Worm (Caenorhabditis elegans) whole organism, late embryonic: ENCODE data around the gene ced-9.

Experiments used
- C38D4.7 ChIP-seq: fragments of 200-800 bp; sonication (Bioruptor generic); optimal IDR thresholded peaks from 2 replicates; lab custom pipeline; 2018; ENCODE audit warnings: mild to moderate bottlenecking, missing genetic modification characterization, moderate library complexity, missing compliant biosample characterization
- K02D7.2 ChIP-seq: sonication (generic microtip); optimal IDR thresholded peaks from 2 replicates; lab custom pipeline; 2017; ENCODE audit warnings: mild to moderate bottlenecking, missing genetic modification characterization, missing compliant biosample characterization
- T23F11.4 ChIP-seq: fragments of 200-800 bp; sonication (Bioruptor generic); optimal IDR thresholded peaks from 2 replicates; lab custom pipeline; 2018; ENCODE audit warnings: mild to moderate bottlenecking, missing genetic modification characterization, missing compliant biosample characterization
- Y22D7AL.16 ChIP-seq: sonication (generic microtip); optimal IDR thresholded peaks from 2 replicates; lab custom pipeline; 2016; ENCODE audit warnings: missing genetic modification characterization, missing compliant biosample characterization
- ahr-1 ChIP-seq: sonication (generic microtip); optimal IDR thresholded peaks from 2 replicates; lab custom pipeline; 2016; ENCODE audit warnings: missing genetic modification characterization, missing compliant biosample characterization
- ama-1 ChIP-seq: fragments of 150-350 bp; optimal IDR thresholded peaks from 2 replicates; lab custom pipeline; 2014
- ceh-18 ChIP-seq: sonication (generic microtip); optimal IDR thresholded peaks from 2 replicates; lab custom pipeline; 2016; ENCODE audit warnings: missing genetic modification characterization, missing compliant biosample characterization
- ceh-2 ChIP-seq: sonication (generic microtip); optimal IDR thresholded peaks from 2 replicates; lab custom pipeline; 2016; ENCODE audit warnings: missing genotype, missing genetic modification characterization, missing compliant biosample characterization
- ceh-22 ChIP-seq: sonication (generic microtip); optimal IDR thresholded peaks from 2 replicates; lab custom pipeline; 2017; ENCODE audit warnings: missing biosample characterization, missing genetic modification characterization
- ceh-24 ChIP-seq: sonication (generic microtip); optimal IDR thresholded peaks from 2 replicates; lab custom pipeline; 2016; ENCODE audit warnings: mild to moderate bottlenecking, missing genetic modification characterization, missing compliant biosample characterization
- ceh-30 ChIP-seq: fragments of 150-350 bp; optimal IDR thresholded peaks from 2 replicates; lab custom pipeline; 2014; ENCODE audit warnings: missing biosample characterization, missing genetic modification characterization
- ceh-31 ChIP-seq: sonication (generic microtip); optimal IDR thresholded peaks from 2 replicates; lab custom pipeline; 2016; ENCODE audit warnings: missing genetic modification characterization, missing compliant biosample characterization
- ceh-45 ChIP-seq: fragments of 200-800 bp; sonication (Bioruptor generic); IDR thresholded peaks from 2 replicates; pipeline ENCODE4 v1.3.6; 2022; ENCODE audit warnings: missing genetic modification reagents, missing genetic modification characterization, missing compliant biosample characterization
- ceh-48 ChIP-seq: sonication (generic microtip); optimal IDR thresholded peaks from 2 replicates; lab custom pipeline; 2016; ENCODE audit warnings: missing genetic modification characterization, inconsistent platforms, missing compliant biosample characterization
- che-1 ChIP-seq: sonication (generic microtip); optimal IDR thresholded peaks from 2 replicates; lab custom pipeline; 2016; ENCODE audit warnings: mild to moderate bottlenecking, missing genetic modification characterization, missing compliant biosample characterization
- dmd-4 ChIP-seq: sonication (generic microtip); optimal IDR thresholded peaks from 2 replicates; lab custom pipeline; 2016; ENCODE audit warnings: borderline replicate concordance, missing genetic modification characterization, missing compliant biosample characterization
- dve-1 ChIP-seq: sonication (generic microtip); optimal IDR thresholded peaks from 2 replicates; lab custom pipeline; 2017; ENCODE audit warnings: antibody characterized with exemption, mild to moderate bottlenecking, missing genetic modification characterization, missing compliant biosample characterization
- elt-2 ChIP-seq: sonication (generic microtip); optimal IDR thresholded peaks from 2 replicates; lab custom pipeline; 2016; ENCODE audit warnings: missing genetic modification reagents, missing genetic modification characterization, missing compliant biosample characterization
- fax-1 ChIP-seq: sonication (generic microtip); optimal IDR thresholded peaks from 2 replicates; lab custom pipeline; 2016; ENCODE audit warnings: missing genotype, missing genetic modification characterization, missing compliant biosample characterization
- fkh-6 ChIP-seq: sonication (generic microtip); optimal IDR thresholded peaks from 2 replicates; lab custom pipeline; 2016; ENCODE audit warnings: missing genetic modification characterization, missing compliant biosample characterization
- hlh-13 ChIP-seq: fragments of 200-800 bp; sonication (Bioruptor generic); optimal IDR thresholded peaks from 2 replicates; lab custom pipeline; 2018; ENCODE audit warnings: mild to moderate bottlenecking, missing genetic modification characterization, missing compliant biosample characterization
- hlh-15 ChIP-seq: sonication (generic microtip); optimal IDR thresholded peaks from 2 replicates; lab custom pipeline; 2016; ENCODE audit warnings: missing genetic modification characterization, missing compliant biosample characterization
- hlh-6 ChIP-seq: sonication (generic microtip); optimal IDR thresholded peaks from 2 replicates; lab custom pipeline; 2016; ENCODE audit warnings: missing genotype, missing genetic modification characterization, missing compliant biosample characterization
- hlh-8 ChIP-seq: sonication (generic microtip); optimal IDR thresholded peaks from 2 replicates; lab custom pipeline; 2016; ENCODE audit warnings: missing genotype, missing genetic modification characterization, missing compliant biosample characterization
- lim-6 ChIP-seq: sonication (generic microtip); optimal IDR thresholded peaks from 2 replicates; lab custom pipeline; 2016; ENCODE audit warnings: missing genetic modification characterization, missing compliant biosample characterization
- madf-2 ChIP-seq: sonication (generic microtip); optimal IDR thresholded peaks from 2 replicates; lab custom pipeline; 2017; ENCODE audit warnings: missing genetic modification characterization, missing compliant biosample characterization
- mec-3 ChIP-seq: sonication (generic microtip); optimal IDR thresholded peaks from 2 replicates; lab custom pipeline; 2016; ENCODE audit warnings: borderline replicate concordance, missing genetic modification characterization, missing compliant biosample characterization
- nhr-11 ChIP-seq: fragments of 150-350 bp; optimal IDR thresholded peaks from 2 replicates; lab custom pipeline; 2014; ENCODE audit warnings: missing biosample characterization, missing genetic modification characterization
- pat-9 ChIP-seq: fragments of 200-800 bp; sonication (Bioruptor generic); optimal IDR thresholded peaks from 2 replicates; lab custom pipeline; 2018; ENCODE audit warnings: mild to moderate bottlenecking, missing genetic modification characterization, moderate library complexity, missing compliant biosample characterization
- pax-1 ChIP-seq: fragments of 150-350 bp; optimal IDR thresholded peaks from 2 replicates; lab custom pipeline; 2014; ENCODE audit warnings: missing biosample characterization, missing genetic modification characterization
- pha-2 ChIP-seq: sonication (generic microtip); optimal IDR thresholded peaks from 2 replicates; lab custom pipeline; 2017; ENCODE audit warnings: mild to moderate bottlenecking, missing genetic modification characterization, missing compliant biosample characterization
- pros-1 ChIP-seq: fragments of 150-350 bp; optimal IDR thresholded peaks from 2 replicates; lab custom pipeline; 2014; ENCODE audit warnings: missing biosample characterization, missing genetic modification reagents, missing genetic modification characterization
- rnt-1 ChIP-seq: sonication (generic microtip); optimal IDR thresholded peaks from 2 replicates; lab custom pipeline; 2016; ENCODE audit warnings: missing genetic modification characterization, missing compliant biosample characterization
- tbx-7 ChIP-seq: sonication (generic microtip); optimal IDR thresholded peaks from 2 replicates; lab custom pipeline; 2016; ENCODE audit warnings: missing genotype, missing genetic modification characterization, missing compliant biosample characterization
- ttx-3 ChIP-seq: sonication (generic microtip); optimal IDR thresholded peaks from 2 replicates; lab custom pipeline; 2016; ENCODE audit warnings: missing genetic modification reagents, missing genetic modification characterization, missing compliant biosample characterization
- unc-3 ChIP-seq, 2 experiments: fragments of 200-800 bp in 1 of 2; sonication (Bioruptor generic) in 1 of 2; sonication (generic microtip) in 1 of 2; conservative IDR thresholded peaks in 1 of 2; optimal IDR thresholded peaks in 1 of 2; 2 replicates each; pipeline versions ENCODE4 v1.3.6 to Lab custom; 2016 to 2022; ENCODE audit warnings: missing compliant biosample characterization in 2 of 2, missing genetic modification characterization in 2 of 2, missing genetic modification reagents in 1 of 2
- unc-86 ChIP-seq: sonication (generic microtip); optimal IDR thresholded peaks from 2 replicates; lab custom pipeline; 2016; ENCODE audit warnings: missing genetic modification characterization, missing compliant biosample characterization
- zip-5 ChIP-seq: sonication (generic microtip); optimal IDR thresholded peaks from 2 replicates; lab custom pipeline; 2016; ENCODE audit warnings: missing genetic modification characterization, missing compliant biosample characterization

The ced-9 gene

ce11 chrIII:10347049-10347448 is 12.1 kb downstream of the ced-9 start, which contains the start of gene tbx-8:
Gene tbx-8 (plus strand): TSS chrIII:10347349.
- TF ChIP-seq lim-6 (no peak), ceh-48 (tag; lab: Kevin White, UChicago) (no peak), fax-1 (no peak), dmd-4 (tag; lab: Kevin White, UChicago) (no peak), T23F11.4 (no peak), unc-86 (tag; lab: Kevin White, UChicago) (no peak), ama-1 (lab: Kevin White, UChicago) (no peak), madf-2 (tag; lab: Kevin White, UChicago) (no peak), C38D4.7 (GFP tag; lab: Kevin White, UChicago) (no peak), ahr-1 (tag; lab: Kevin White, UChicago) (no peak), nhr-11 (tag; lab: Kevin White, UChicago) (no peak), Y22D7AL.16 (tag; lab: Kevin White, UChicago) (no peak), pax-1 (tag; lab: Kevin White, UChicago) (no peak), pat-9 (no peak)
- TF ChIP-seq, all 69 proteins: peak for 0

- TF ChIP-seq zip-5 (tag; lab: Kevin White, UChicago): no peak
- no peak for TF ChIP-seq madf-2 (tag; lab: Kevin White, UChicago)
- no peak for TF ChIP-seq ceh-2
- no peak for TF ChIP-seq elt-2 (tag; lab: Kevin White, UChicago)
- TF ChIP-seq mec-3: no peak
- TF ChIP-seq hlh-6: no peak
Measured at ce11 chrIII:10351595-10352207, 16.7 kb downstream of the ced-9 start, which contains the start of gene T07C4.3. Gene T07C4.3 (plus strand): TSS chrIII:10352157.

ce11 chrIII:10353423-10353822 is 18.5 kb downstream of the ced-9 start:
- TF ChIP-seq ceh-48 (tag; lab: Kevin White, UChicago): no peak
- no peak for TF ChIP-seq lim-6
- no peak for TF ChIP-seq ceh-2
- TF ChIP-seq ceh-22 (tag; lab: Kevin White, UChicago): no peak
- TF ChIP-seq ceh-18 (tag; lab: Kevin White, UChicago): no peak
- TF ChIP-seq zip-5 (tag; lab: Kevin White, UChicago): no peak
- TF ChIP-seq unc-86 (tag; lab: Kevin White, UChicago): no peak
- TF ChIP-seq ceh-45 (GFP tag; lab: Robert Waterston, UW): no peak
- no peak for TF ChIP-seq C38D4.7 (GFP tag; lab: Kevin White, UChicago)
- no peak for TF ChIP-seq unc-3 (GFP tag; conservative IDR thresholded peaks at IDR 0.05; lab: Robert Waterston, UW)
- no peak for TF ChIP-seq unc-3 (tag; optimal IDR thresholded peaks at IDR 0.05; lab: Kevin White, UChicago)
- no peak for TF ChIP-seq T23F11.4
- no peak for TF ChIP-seq ahr-1 (tag; lab: Kevin White, UChicago)

- TF ChIP-seq dve-1 (no peak), pha-2 (tag; lab: Kevin White, UChicago) (no peak), fax-1 (no peak), pat-9 (no peak), ceh-24 (no peak), hlh-8 (tag; lab: Kevin White, UChicago) (no peak), che-1 (no peak), fkh-6 (tag; lab: Kevin White, UChicago) (no peak), pros-1 (tag; lab: Kevin White, UChicago) (no peak), rnt-1 (tag; lab: Kevin White, UChicago) (no peak), ceh-22 (tag; lab: Kevin White, UChicago) (no peak), ttx-3 (tag; lab: Kevin White, UChicago) (no peak), ceh-30 (tag; lab: Kevin White, UChicago) (no peak), K02D7.2 (tag; lab: Kevin White, UChicago) (no peak), tbx-7 (tag; lab: Kevin White, UChicago) (no peak), ceh-31 (no peak), hlh-15 (tag; lab: Kevin White, UChicago) (no peak), hlh-13 (GFP tag; lab: Kevin White, UChicago) (no peak)
Measured at ce11 chrIII:10354591-10354990, 19.6 kb downstream of the ced-9 start.
